Fruit fly (Drosophila melanogaster) whole organism, wandering third instar larva: Measurements from ENCODE around the gene nuf.

Source experiments
- Abd-B ChIP-seq: fragments of >200 bp; optimal IDR thresholded peaks from 2 replicates; lab custom pipeline; 2017; ENCODE audit warnings: missing biosample characterization, missing genetic modification characterization
- CG32264 ChIP-seq: fragments of 200-800 bp; sonication (Bioruptor generic); optimal IDR thresholded peaks from 2 replicates; lab custom pipeline; 2016; ENCODE audit warnings: missing biosample characterization, missing genetic modification characterization
- CG9705 ChIP-seq: fragments of 200-800 bp; sonication (Bioruptor generic); optimal IDR thresholded peaks from 2 replicates; lab custom pipeline; 2018; ENCODE audit warnings: missing biosample characterization, mild to moderate bottlenecking, missing genetic modification characterization
- CrebA ChIP-seq: fragments of 200-800 bp; sonication (Bioruptor generic); optimal IDR thresholded peaks from 2 replicates; lab custom pipeline; 2016; ENCODE audit warnings: missing biosample characterization, mild to moderate bottlenecking, missing genetic modification characterization, borderline replicate concordance
- Dfd ChIP-seq: fragments of >200 bp; optimal IDR thresholded peaks from 2 replicates; lab custom pipeline; 2017; ENCODE audit warnings: missing biosample characterization, missing genetic modification characterization
- Dif ChIP-seq: fragments of 200-275, 200-300 bp; sonication (Bioruptor generic); optimal IDR thresholded peaks from 2 replicates; lab custom pipeline; 2018; ENCODE audit warnings: missing biosample characterization, missing genetic modification characterization; ENCODE audit not compliant: partially characterized antibody
- GATAd ChIP-seq: sonication (Bioruptor generic); optimal IDR thresholded peaks from 2 replicates; lab custom pipeline; 2016; ENCODE audit warnings: missing biosample characterization, missing genetic modification characterization
- HLH106 ChIP-seq: fragments of 200-800 bp; optimal IDR thresholded peaks from 3 replicates; lab custom pipeline; 2019; ENCODE audit warnings: missing biosample characterization, mild to moderate bottlenecking, missing genetic modification characterization, moderate library complexity
- Hnf4 ChIP-seq: fragments of 200-800 bp; sonication (Bioruptor generic); optimal IDR thresholded peaks from 2 replicates; lab custom pipeline; 2016; ENCODE audit warnings: missing biosample characterization, mild to moderate bottlenecking, missing genetic modification characterization
- Hr78 ChIP-seq: fragments of >200 bp; optimal IDR thresholded peaks from 2 replicates; lab custom pipeline; 2017; ENCODE audit warnings: missing biosample characterization, missing genetic modification characterization
- Hr83 ChIP-seq: fragments of 200-300 bp; sonication (Bioruptor generic); optimal IDR thresholded peaks from 2 replicates; lab custom pipeline; 2016; ENCODE audit warnings: missing biosample characterization, mild to moderate bottlenecking, missing genetic modification characterization, moderate library complexity; ENCODE audit not compliant: poor library complexity, severe bottlenecking
- Jra ChIP-seq: sonication (Bioruptor generic); optimal IDR thresholded peaks from 2 replicates; lab custom pipeline; 2016; ENCODE audit warnings: missing biosample characterization, missing genetic modification characterization
- Mio ChIP-seq: sonication (Bioruptor generic); optimal IDR thresholded peaks from 2 replicates; lab custom pipeline; 2016; ENCODE audit warnings: missing biosample characterization, missing genetic modification characterization
- Myc ChIP-seq: fragments of >200 bp; optimal IDR thresholded peaks from 2 replicates; lab custom pipeline; 2017
- N ChIP-seq: fragments of >200 bp; optimal IDR thresholded peaks from 2 replicates; lab custom pipeline; 2018; ENCODE audit warnings: missing biosample characterization, missing external identifiers, missing genetic modification characterization
- OdsH ChIP-seq: fragments of 200-800 bp; sonication (Bioruptor generic); optimal IDR thresholded peaks from 2 replicates; lab custom pipeline; 2016; ENCODE audit warnings: missing biosample characterization, mild to moderate bottlenecking, missing genetic modification characterization
- Rel ChIP-seq, 2 experiments: fragments of 200-800 bp; sonication (Bioruptor generic) in 1 of 2; optimal IDR thresholded peaks; 2 replicates in 1 of 2; 3 replicates in 1 of 2; lab custom pipeline; 2016 to 2019; ENCODE audit warnings: mild to moderate bottlenecking in 2 of 2, missing biosample characterization in 2 of 2, missing genetic modification characterization in 2 of 2, moderate library complexity in 1 of 2
- Sp1 ChIP-seq: fragments of 200-800 bp; sonication (Bioruptor generic); optimal IDR thresholded peaks from 3 replicates; lab custom pipeline; 2019; ENCODE audit warnings: missing biosample characterization, mild to moderate bottlenecking, missing genetic modification characterization, moderate library complexity
- Vsx2 ChIP-seq: fragments of 200-300, 225-300 bp; sonication (Bioruptor generic); optimal IDR thresholded peaks from 2 replicates; lab custom pipeline; 2018; ENCODE audit warnings: missing biosample characterization, missing genetic modification characterization; ENCODE audit not compliant: partially characterized antibody
- br ChIP-seq: fragments of 200-800 bp; sonication (Bioruptor generic); optimal IDR thresholded peaks from 2 replicates; lab custom pipeline; 2016; ENCODE audit warnings: missing biosample characterization, missing genetic modification characterization
- brk ChIP-seq: fragments of 200-800 bp; sonication (Bioruptor generic); optimal IDR thresholded peaks from 2 replicates; lab custom pipeline; 2016; ENCODE audit warnings: missing biosample characterization, mild to moderate bottlenecking, missing genetic modification characterization
- dl ChIP-seq, 2 experiments: fragments of 175-275, 200-275 bp in 1 of 2; fragments of 200-275 bp in 1 of 2; sonication (Bioruptor generic); optimal IDR thresholded peaks; lab custom pipeline; 2018; ENCODE audit warnings: mild to moderate bottlenecking in 2 of 2, missing biosample characterization in 2 of 2, missing genetic modification characterization in 2 of 2, moderate library complexity in 2 of 2; ENCODE audit not compliant: partially characterized antibody in 2 of 2, insufficient read depth in 1 of 2
- dmrt93B ChIP-seq: fragments of 200-800 bp; sonication (Bioruptor generic); optimal IDR thresholded peaks from 2 replicates; lab custom pipeline; 2018; ENCODE audit warnings: missing biosample characterization, mild to moderate bottlenecking, missing genetic modification characterization
- dsf ChIP-seq: sonication (Bioruptor generic); optimal IDR thresholded peaks from 2 replicates; lab custom pipeline; 2016; ENCODE audit warnings: missing biosample characterization, missing genetic modification characterization, borderline replicate concordance
- ey ChIP-seq: fragments of 200-800 bp; sonication (Bioruptor generic); optimal IDR thresholded peaks from 2 replicates; lab custom pipeline; 2016; ENCODE audit warnings: missing biosample characterization, missing genetic modification characterization
- foxo ChIP-seq, 2 experiments: fragments of 200-800 bp; sonication (Bioruptor generic); optimal IDR thresholded peaks; 2 replicates in 1 of 2; 3 replicates in 1 of 2; lab custom pipeline; 2016 to 2017; ENCODE audit warnings: missing biosample characterization in 2 of 2, missing genetic modification characterization in 2 of 2
- fru ChIP-seq: fragments of 200-800 bp; sonication (Bioruptor generic); optimal IDR thresholded peaks from 3 replicates; lab custom pipeline; 2016; ENCODE audit warnings: missing biosample characterization, mild to moderate bottlenecking, missing genetic modification characterization
- h ChIP-seq: fragments of 200-800 bp; sonication (Bioruptor generic); optimal IDR thresholded peaks from 3 replicates; lab custom pipeline; 2016; ENCODE audit warnings: missing biosample characterization, mild to moderate bottlenecking, missing genetic modification characterization
- jim ChIP-seq: fragments of 175-275, 200-325 bp; sonication (Bioruptor generic); optimal IDR thresholded peaks from 2 replicates; lab custom pipeline; 2016; ENCODE audit warnings: missing biosample characterization, mild to moderate bottlenecking, missing genetic modification characterization
- lola ChIP-seq: fragments of >200 bp; optimal IDR thresholded peaks from 2 replicates; lab custom pipeline; 2017; ENCODE audit warnings: missing biosample characterization, missing genetic modification characterization
- pan ChIP-seq: fragments of >200 bp; optimal IDR thresholded peaks from 2 replicates; lab custom pipeline; 2017
- psq ChIP-seq: fragments of 200-800 bp; sonication (Bioruptor generic); optimal IDR thresholded peaks from 3 replicates; lab custom pipeline; 2017; ENCODE audit warnings: missing biosample characterization, mild to moderate bottlenecking, missing genetic modification characterization, moderate library complexity
- rgr ChIP-seq: fragments of 200-800 bp; sonication (Bioruptor generic); optimal IDR thresholded peaks from 3 replicates; lab custom pipeline; 2016; ENCODE audit warnings: missing biosample characterization, mild to moderate bottlenecking, missing genetic modification characterization
- sage ChIP-seq: fragments of 200-800 bp; sonication (Bioruptor generic); optimal IDR thresholded peaks from 2 replicates; lab custom pipeline; 2016; ENCODE audit warnings: missing biosample characterization, mild to moderate bottlenecking, missing genetic modification characterization
- sv ChIP-seq: fragments of 200-800 bp; sonication (Bioruptor generic); optimal IDR thresholded peaks from 3 replicates; lab custom pipeline; 2016; ENCODE audit warnings: missing biosample characterization, missing genetic modification characterization
- tai ChIP-seq: sonication (Bioruptor generic); optimal IDR thresholded peaks from 2 replicates; lab custom pipeline; 2016; ENCODE audit warnings: missing biosample characterization, missing genetic modification characterization
- usp ChIP-seq: fragments of >200 bp; optimal IDR thresholded peaks from 2 replicates; lab custom pipeline; 2017; ENCODE audit warnings: missing biosample characterization, missing genetic modification characterization
- woc ChIP-seq: sonication (Bioruptor generic); optimal IDR thresholded peaks from 2 replicates; lab custom pipeline; 2016; ENCODE audit warnings: missing biosample characterization, mild to moderate bottlenecking, missing genetic modification characterization

nuf gene

dm6 chr3L:14253455-14253854 lies 62.8 kb downstream of the nuf start:
- TF ChIP-seq HLH106 (tag; lab: Kevin White, UChicago) (peak; percentile 67), br (GFP tag; lab: Kevin White, UChicago) (peak; percentile 41), CrebA (no peak), rgr (GFP tag; lab: Kevin White, UChicago) (peak; percentile 24), woc (GFP tag; lab: Kevin White, UChicago) (peak; percentile 48), dmrt93B (GFP tag; lab: Kevin White, UChicago) (peak; percentile 24), Jra (GFP tag; lab: Kevin White, UChicago) (no peak), Hr78 (no peak), foxo (GFP tag; optimal IDR thresholded peaks at IDR 0.05; lab: Kevin White, UChicago) (peak in 1 of 2 experiments; percentile 52), OdsH (peak; percentile 52), Sp1 (GFP tag; lab: Kevin White, UChicago) (peak; percentile 58), sage (no peak), ey (GFP tag; lab: Kevin White, UChicago) (peak; percentile 35), h (GFP tag; lab: Kevin White, UChicago) (peak; percentile 72), Vsx2 (GFP tag; lab: Kevin White, UChicago) (no peak), lola (no peak), psq (GFP tag; lab: Kevin White, UChicago) (peak; percentile 27), tai (GFP tag; lab: Kevin White, UChicago) (no peak), CG9705 (GFP tag; lab: Kevin White, UChicago) (peak; percentile 5), fru (peak; percentile 66)

- no peak for TF ChIP-seq jim (GFP tag; lab: Kevin White, UChicago)
- TF ChIP-seq dsf (GFP tag; lab: Kevin White, UChicago), result no peak
- TF ChIP-seq dl (GFP tag; optimal IDR thresholded peaks at IDR 0.05; lab: Kevin White, UChicago; ENCODE audit: insufficient read depth in 1 of 2, partially characterized antibody in 2 of 2), result no peak
- no peak for TF ChIP-seq CG9705 (GFP tag; lab: Kevin White, UChicago)
- TF ChIP-seq pan, result no peak
- TF ChIP-seq lola, result no peak
- TF ChIP-seq psq (GFP tag; lab: Kevin White, UChicago), result no peak
- no peak for TF ChIP-seq brk (GFP tag; lab: Kevin White, UChicago)
Measured at dm6 chr3L:14262770-14263169, 72.1 kb downstream of the nuf start.

DNA sequence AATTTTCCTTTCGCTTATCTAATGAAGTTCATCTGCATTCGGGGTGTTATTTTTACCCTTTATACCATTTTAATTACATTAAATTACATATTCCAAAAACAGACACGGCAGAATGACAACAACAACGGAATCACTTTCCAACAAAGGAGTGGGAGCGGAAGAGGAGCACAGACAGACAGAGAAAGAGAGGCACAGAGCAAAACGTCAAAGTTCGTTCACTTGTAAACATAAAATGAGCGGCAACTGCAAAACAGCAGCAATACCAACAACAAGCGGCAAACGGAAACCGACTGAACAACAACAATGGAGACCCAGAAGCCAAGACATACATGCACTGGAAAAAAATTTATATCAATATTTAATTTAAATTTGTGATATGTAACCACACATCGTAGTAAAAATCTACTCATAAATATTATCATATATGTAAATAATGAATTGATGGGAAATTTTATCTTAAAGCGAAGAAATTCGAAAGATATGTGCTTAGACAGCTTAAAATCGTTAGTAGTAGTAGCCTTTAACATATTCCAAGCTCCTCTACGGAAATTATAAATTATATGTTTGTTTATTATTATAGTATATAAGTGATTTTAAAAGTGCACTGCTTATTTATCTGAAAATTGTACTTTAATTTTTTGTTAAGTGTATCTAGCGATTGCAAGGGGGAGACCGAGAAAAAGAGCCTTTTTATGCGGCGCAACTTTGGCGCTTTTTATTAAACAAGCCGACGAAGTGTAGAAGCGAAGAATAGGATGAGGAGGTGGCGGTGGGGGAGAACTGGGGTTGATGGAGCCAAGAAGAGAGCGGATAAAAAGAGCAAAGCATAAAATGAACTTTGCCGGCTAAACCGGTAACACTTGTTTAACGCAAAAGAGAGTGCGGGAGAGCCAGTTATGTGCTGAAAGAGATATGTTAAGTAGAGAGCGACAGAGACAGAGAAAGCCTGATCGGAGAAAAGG lies 81.7 kb downstream of the nuf start:
- TF ChIP-seq CG9705 (GFP tag; lab: Kevin White, UChicago), result peak; percentile 88
- TF ChIP-seq Hnf4 (GFP tag; lab: Kevin White, UChicago), result peak; percentile 38
- TF ChIP-seq ey (GFP tag; lab: Kevin White, UChicago), result peak; percentile 58
- TF ChIP-seq psq (GFP tag; lab: Kevin White, UChicago), result peak; percentile 98
- no peak for TF ChIP-seq Abd-B (GFP tag; lab: Kevin White, UChicago)
- no peak for TF ChIP-seq tai (GFP tag; lab: Kevin White, UChicago)
- peak; percentile 82 for TF ChIP-seq brk (GFP tag; lab: Kevin White, UChicago)
- peak; percentile 92 for TF ChIP-seq h (GFP tag; lab: Kevin White, UChicago)
- TF ChIP-seq lola, result no peak
- peak; percentile 20 for TF ChIP-seq CrebA
- no peak for TF ChIP-seq Myc (lab: Kevin White, UChicago)
- no peak for TF ChIP-seq Hr78
- TF ChIP-seq sage, result no peak
- TF ChIP-seq dmrt93B (GFP tag; lab: Kevin White, UChicago), result peak; percentile 92
- TF ChIP-seq foxo (GFP tag; optimal IDR thresholded peaks at IDR 0.05; lab: Kevin White, UChicago), result peak in 1 of 2 experiments; percentile 93
- TF ChIP-seq jim (GFP tag; lab: Kevin White, UChicago), result no peak
- peak; percentile 36 for TF ChIP-seq Jra (GFP tag; lab: Kevin White, UChicago)
- peak; percentile 67 for TF ChIP-seq sv (GFP tag; lab: Kevin White, UChicago)
- peak; percentile 68 to 74 for TF ChIP-seq dl (GFP tag; optimal IDR thresholded peaks at IDR 0.05; lab: Kevin White, UChicago; ENCODE audit: insufficient read depth in 1 of 2, partially characterized antibody in 2 of 2)
- peak; percentile 91 for TF ChIP-seq rgr (GFP tag; lab: Kevin White, UChicago)
- TF ChIP-seq GATAd (GFP tag; lab: Kevin White, UChicago), result no peak
- no peak for TF ChIP-seq usp (GFP tag; lab: Kevin White, UChicago)
- peak; percentile 40 for TF ChIP-seq Vsx2 (GFP tag; lab: Kevin White, UChicago)
- TF ChIP-seq OdsH, result peak; percentile 94
- TF ChIP-seq Hr83, result no peak
- peak; percentile 56 for TF ChIP-seq woc (GFP tag; lab: Kevin White, UChicago)
- peak; percentile 55 for TF ChIP-seq Dfd (GFP tag; lab: Kevin White, UChicago)
- TF ChIP-seq fru, result peak; percentile 90
- TF ChIP-seq br (GFP tag; lab: Kevin White, UChicago), result peak; percentile 37
- TF ChIP-seq Rel (GFP tag; optimal IDR thresholded peaks at IDR 0.05; lab: Kevin White, UChicago), result peak; percentile 81
- no peak for TF ChIP-seq Rel (tag; optimal IDR thresholded peaks at IDR 0.05; lab: Kevin White, UChicago)
- no peak for TF ChIP-seq dsf (GFP tag; lab: Kevin White, UChicago)
- peak; percentile 85 for TF ChIP-seq Dif (GFP tag; lab: Kevin White, UChicago)
- TF ChIP-seq N (GFP tag; lab: Kevin White, UChicago), result no peak
- TF ChIP-seq pan, result no peak
- TF ChIP-seq HLH106 (tag; lab: Kevin White, UChicago), result peak; percentile 72
- peak; percentile 98 for TF ChIP-seq Sp1 (GFP tag; lab: Kevin White, UChicago)
- TF ChIP-seq CG32264 (GFP tag; lab: Kevin White, UChicago), result no peak
- TF ChIP-seq Mio (GFP tag; lab: Kevin White, UChicago), result no peak
